Fruit fly (Drosophila melanogaster) whole organism, embryonic: ENCODE measurements around the gene ca.

ENCODE experiments used
- Aef1 ChIP-seq: fragments of 200-800 bp; sonication (Bioruptor generic); IDR thresholded peaks from 3 replicates; pipeline ENCODE4 v1.3.6; 2022; ENCODE audit warnings: missing biosample characterization, missing genetic modification characterization
- CG1024 ChIP-seq: fragments of 200-800 bp; sonication (Bioruptor generic); IDR thresholded peaks from 2 replicates; pipeline ENCODE4 v1.3.6; 2022; ENCODE audit warnings: missing biosample characterization, missing genetic modification characterization
- CG11723 ChIP-seq: fragments of 200-800 bp; sonication (Bioruptor generic); optimal IDR thresholded peaks from 2 replicates; lab custom pipeline; 2017; ENCODE audit warnings: missing biosample characterization, mild to moderate bottlenecking, missing genetic modification characterization
- CG12104 ChIP-seq: fragments of 200-800 bp; sonication (Bioruptor generic); optimal IDR thresholded peaks from 3 replicates; lab custom pipeline; 2016; ENCODE audit warnings: missing biosample characterization, missing genetic modification characterization
- CG12659 ChIP-seq: fragments of 200-800 bp; sonication (Bioruptor generic); optimal IDR thresholded peaks from 3 replicates; lab custom pipeline; 2017; ENCODE audit warnings: mild to moderate bottlenecking, missing biosample characterization, missing genetic modification reagents, missing genetic modification characterization
- CG15696 ChIP-seq: fragments of 200-800 bp; sonication (Bioruptor generic); optimal IDR thresholded peaks from 2 replicates; lab custom pipeline; 2019; ENCODE audit warnings: missing biosample characterization, mild to moderate bottlenecking, missing genetic modification characterization, moderate library complexity
- CG1602 ChIP-seq: fragments of 200-800 bp; sonication (Bioruptor generic); optimal IDR thresholded peaks from 3 replicates; lab custom pipeline; 2016; ENCODE audit warnings: missing biosample characterization, missing genetic modification characterization
- CG16815 ChIP-seq: fragments of 200-800 bp; sonication (Bioruptor generic); optimal IDR thresholded peaks from 3 replicates; lab custom pipeline; 2017; ENCODE audit warnings: missing biosample characterization, mild to moderate bottlenecking, missing genetic modification characterization
- CG18599 ChIP-seq: fragments of 200-800 bp; sonication (Bioruptor generic); optimal IDR thresholded peaks from 3 replicates; lab custom pipeline; 2017; ENCODE audit warnings: missing biosample characterization, missing genetic modification characterization, mild to moderate bottlenecking, moderate library complexity, missing genetic modification reagents
- CG2120 ChIP-seq: fragments of 200-800 bp; sonication (Bioruptor generic); optimal IDR thresholded peaks from 3 replicates; lab custom pipeline; 2016; ENCODE audit warnings: missing biosample characterization, missing genetic modification characterization
- CG2712 ChIP-seq: fragments of 200-800 bp; optimal IDR thresholded peaks from 3 replicates; lab custom pipeline; 2019; ENCODE audit warnings: missing biosample characterization, mild to moderate bottlenecking, missing genetic modification characterization, moderate library complexity
- CG31365 ChIP-seq: fragments of 200-800 bp; sonication (Bioruptor generic); optimal IDR thresholded peaks from 2 replicates; lab custom pipeline; 2018; ENCODE audit warnings: missing biosample characterization, mild to moderate bottlenecking, missing genetic modification characterization
- CG3407 ChIP-seq: fragments of 200-800 bp; sonication (Bioruptor generic); optimal IDR thresholded peaks from 2 replicates; lab custom pipeline; 2018; ENCODE audit warnings: missing biosample characterization, mild to moderate bottlenecking, missing genetic modification characterization
- CG3847 ChIP-seq: fragments of 200-800 bp; sonication (Bioruptor generic); IDR thresholded peaks from 2 replicates; pipeline ENCODE4 v1.3.6; 2022; ENCODE audit warnings: missing biosample characterization, missing genetic modification characterization
- CG3995 ChIP-seq: fragments of 200-800 bp; sonication (Bioruptor generic); optimal IDR thresholded peaks from 3 replicates; lab custom pipeline; 2016; ENCODE audit warnings: missing biosample characterization, missing genetic modification characterization
- CG4424 ChIP-seq: fragments of 200-800 bp; sonication (Bioruptor generic); optimal IDR thresholded peaks from 3 replicates; lab custom pipeline; 2016; ENCODE audit warnings: missing biosample characterization, missing genetic modification characterization
- CG5953 ChIP-seq: fragments of 200-800 bp; sonication (Bioruptor generic); IDR thresholded peaks from 2 replicates; pipeline ENCODE4 v1.3.6; 2022; ENCODE audit warnings: missing biosample characterization, missing genetic modification characterization
- CG9215 ChIP-seq: fragments of 200-800 bp; sonication (Bioruptor generic); IDR thresholded peaks from 2 replicates; pipeline ENCODE4 v1.3.6; 2022; ENCODE audit warnings: missing biosample characterization, missing genetic modification characterization
- CG9727 ChIP-seq: fragments of 200-800 bp; sonication (Bioruptor generic); optimal IDR thresholded peaks from 3 replicates; lab custom pipeline; 2017; ENCODE audit warnings: missing biosample characterization, mild to moderate bottlenecking, missing genetic modification characterization
- Chrac-16 ChIP-seq: fragments of 200-800 bp; sonication (Bioruptor generic); optimal IDR thresholded peaks from 3 replicates; lab custom pipeline; 2016; ENCODE audit warnings: missing biosample characterization, missing genetic modification characterization
- CoRest ChIP-seq: fragments of 200-800 bp; sonication (Bioruptor generic); optimal IDR thresholded peaks from 3 replicates; lab custom pipeline; 2018; ENCODE audit warnings: missing biosample characterization, mild to moderate bottlenecking, missing genetic modification characterization, moderate library complexity
- D ChIP-seq, 2 experiments: fragments of 200-800 bp in 1 of 2; fragments of >200 bp in 1 of 2; sonication (Bioruptor generic) in 1 of 2; optimal IDR thresholded peaks; 2 replicates in 1 of 2; 3 replicates in 1 of 2; lab custom pipeline; 2017; ENCODE audit warnings: mild to moderate bottlenecking in 1 of 2, missing biosample characterization in 1 of 2, missing genetic modification characterization in 1 of 2, missing genetic modification reagents in 1 of 2
- Hr3 ChIP-seq: fragments of 200-800 bp; sonication (Bioruptor generic); optimal IDR thresholded peaks from 3 replicates; lab custom pipeline; 2016; ENCODE audit warnings: missing biosample characterization, missing genetic modification characterization
- Hsf ChIP-seq: fragments of 200-800 bp; sonication (Bioruptor generic); optimal IDR thresholded peaks from 3 replicates; lab custom pipeline; 2016; ENCODE audit warnings: missing biosample characterization, missing genetic modification characterization
- Kr ChIP-seq: fragments of 200-800 bp; sonication (Bioruptor generic); optimal IDR thresholded peaks from 2 replicates; lab custom pipeline; 2017; ENCODE audit warnings: missing biosample characterization, mild to moderate bottlenecking, missing genetic modification characterization
- Max ChIP-seq: fragments of 200-800 bp; sonication (Bioruptor generic); optimal IDR thresholded peaks from 2 replicates; lab custom pipeline; 2016; ENCODE audit warnings: missing biosample characterization, mild to moderate bottlenecking, missing genetic modification characterization
- Med ChIP-seq: fragments of 200-800 bp; sonication (Bioruptor generic); peaks from one replicate; lab custom pipeline; 2016; ENCODE audit warnings: missing biosample characterization, missing genetic modification characterization, mild to moderate bottlenecking, inconsistent platforms, moderate library complexity
- Poxn ChIP-seq: fragments of 200-800 bp; sonication (Bioruptor generic); IDR thresholded peaks from 2 replicates; pipeline ENCODE4 v1.3.6; 2022; ENCODE audit warnings: missing biosample characterization, missing genetic modification characterization
- Rfx ChIP-seq: fragments of 200-800 bp; sonication (Bioruptor generic); IDR thresholded peaks from 2 replicates; pipeline ENCODE4 v1.3.6; 2022; ENCODE audit warnings: missing biosample characterization, missing genetic modification characterization
- Sox102F ChIP-seq: fragments of 200-800 bp; sonication (Bioruptor generic); optimal IDR thresholded peaks from 2 replicates; lab custom pipeline; 2018; ENCODE audit warnings: missing biosample characterization, mild to moderate bottlenecking, missing genetic modification characterization, moderate library complexity
- Sry-δ ChIP-seq: fragments of 200-800 bp; sonication (Bioruptor generic); optimal IDR thresholded peaks from 2 replicates; lab custom pipeline; 2016; ENCODE audit warnings: missing biosample characterization, missing genetic modification characterization
- bcd ChIP-seq: fragments of 200-800 bp; sonication (Bioruptor generic); optimal IDR thresholded peaks from 2 replicates; lab custom pipeline; 2017; ENCODE audit warnings: missing biosample characterization, mild to moderate bottlenecking, missing genetic modification characterization
- chm ChIP-seq: fragments of 200-800 bp; sonication (Bioruptor generic); IDR thresholded peaks from 2 replicates; pipeline ENCODE4 v1.3.6; 2022; ENCODE audit warnings: missing biosample characterization, missing genetic modification characterization
- corto ChIP-seq: fragments of 200-800 bp; sonication (Bioruptor generic); optimal IDR thresholded peaks from 2 replicates; lab custom pipeline; 2016; ENCODE audit warnings: missing biosample characterization, mild to moderate bottlenecking, missing genetic modification characterization, moderate library complexity
- dpn ChIP-seq, 2 experiments: fragments of 200-800 bp; sonication (Bioruptor generic); optimal IDR thresholded peaks; 3 replicates each; lab custom pipeline; 2016; ENCODE audit warnings: missing biosample characterization in 2 of 2, missing genetic modification characterization in 2 of 2
- gem ChIP-seq: fragments of 200-800 bp; sonication (Bioruptor generic); optimal IDR thresholded peaks from 2 replicates; lab custom pipeline; 2019; ENCODE audit warnings: missing biosample characterization, mild to moderate bottlenecking, missing genetic modification characterization, moderate library complexity
- hkb ChIP-seq, 2 experiments: fragments of 200-800 bp in 1 of 2; fragments of >200 bp in 1 of 2; sonication (Bioruptor generic) in 1 of 2; IDR thresholded peaks in 1 of 2; optimal IDR thresholded peaks in 1 of 2; 2 replicates each; pipeline versions ENCODE4 v1.3.6 to Lab custom; 2017 to 2022; ENCODE audit warnings: missing biosample characterization in 1 of 2, missing genetic modification characterization in 1 of 2
- lmd ChIP-seq: fragments of 200-800 bp; sonication (Bioruptor generic); IDR thresholded peaks from 2 replicates; pipeline ENCODE4 v1.3.6; 2022; ENCODE audit warnings: missing biosample characterization, missing genetic modification characterization
- nmo ChIP-seq: fragments of 200-800 bp; sonication (Bioruptor generic); optimal IDR thresholded peaks from 2 replicates; lab custom pipeline; 2018; ENCODE audit warnings: missing biosample characterization, mild to moderate bottlenecking, missing genetic modification characterization, moderate library complexity
- phol ChIP-seq: fragments of 200-800 bp; sonication (Bioruptor generic); optimal IDR thresholded peaks from 3 replicates; lab custom pipeline; 2018; ENCODE audit warnings: missing biosample characterization, mild to moderate bottlenecking, missing genetic modification characterization, moderate library complexity
- pum ChIP-seq: fragments of 200-800 bp; sonication (Bioruptor generic); optimal IDR thresholded peaks from 2 replicates; lab custom pipeline; 2016; ENCODE audit warnings: missing biosample characterization, missing genetic modification characterization
- ro ChIP-seq: fragments of 200-800 bp; sonication (Bioruptor generic); IDR thresholded peaks from 2 replicates; pipeline ENCODE4 v1.3.6; 2022; ENCODE audit warnings: missing biosample characterization, missing genetic modification characterization
- sens ChIP-seq: fragments of 200-800 bp; sonication (Bioruptor generic); peaks from one replicate; lab custom pipeline; 2016; ENCODE audit warnings: missing biosample characterization, missing genetic modification characterization
- sima ChIP-seq: fragments of 200-800 bp; sonication (Bioruptor generic); optimal IDR thresholded peaks from 2 replicates; lab custom pipeline; 2016; ENCODE audit warnings: missing biosample characterization, missing genetic modification characterization
- slbo ChIP-seq: fragments of 200-800 bp; sonication (Bioruptor generic); IDR thresholded peaks from 2 replicates; pipeline ENCODE4 v1.3.6; 2022; ENCODE audit warnings: missing biosample characterization, missing genetic modification characterization
- sna ChIP-seq: fragments of 200-800 bp; sonication (Bioruptor generic); IDR thresholded peaks from 2 replicates; pipeline ENCODE4 v1.3.6; 2022; ENCODE audit warnings: missing biosample characterization, missing genetic modification characterization; ENCODE audit not compliant: partially characterized antibody
- sob ChIP-seq: fragments of 200-800 bp; sonication (Bioruptor generic); IDR thresholded peaks from 2 replicates; pipeline ENCODE4 v1.3.6; 2022; ENCODE audit warnings: missing biosample characterization, missing genetic modification characterization
- sug ChIP-seq: fragments of 200-800 bp; optimal IDR thresholded peaks from 2 replicates; lab custom pipeline; 2019; ENCODE audit warnings: missing biosample characterization, mild to moderate bottlenecking, missing genetic modification characterization, moderate library complexity
- tin ChIP-seq: fragments of 200-800 bp; sonication (Bioruptor generic); optimal IDR thresholded peaks from 3 replicates; lab custom pipeline; 2016; ENCODE audit warnings: missing biosample characterization, missing genetic modification characterization

The ca gene

DNA sequence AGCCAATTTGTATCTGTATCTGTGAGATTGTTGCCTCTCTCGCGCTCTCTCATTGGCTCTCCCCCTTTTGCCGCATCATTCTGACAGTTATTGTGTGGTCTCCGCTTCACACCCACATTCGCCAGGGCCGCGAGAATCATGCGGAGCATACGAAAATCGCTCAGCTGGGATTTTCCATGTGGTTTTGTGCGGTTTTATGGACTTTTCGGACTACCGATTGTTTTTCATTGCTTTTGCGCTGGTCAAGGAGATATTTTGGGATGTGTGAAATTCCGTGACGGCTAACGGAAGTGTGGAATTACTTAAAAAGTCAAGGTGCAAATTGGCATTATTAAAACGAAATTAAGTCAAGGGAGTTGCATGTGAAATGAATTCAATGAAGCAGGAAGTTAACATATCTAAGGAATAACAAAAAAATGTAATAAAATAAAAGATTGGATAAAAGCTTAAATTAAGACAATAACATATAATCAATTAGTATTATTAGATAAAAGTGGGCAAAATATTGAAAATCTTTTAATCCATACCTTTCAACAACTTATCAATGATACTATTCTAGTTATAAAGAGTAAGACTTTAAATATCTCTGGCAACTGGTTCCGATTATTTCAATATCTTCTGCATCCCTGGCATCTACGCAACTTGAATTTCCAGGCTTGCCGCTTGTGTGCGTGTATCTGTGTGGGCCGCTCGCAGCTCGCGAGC lies 34.4 kb upstream of the ca start (continued):
- TF ChIP-seq Poxn (GFP tag; lab: Robert Waterston, UW): no peak
- peak; percentile 13 for TF ChIP-seq CG2120 (GFP tag; lab: Kevin White, UChicago)
- peak; percentile 56; the same call in 1 of the 2 replicates for TF ChIP-seq lmd (GFP tag; lab: Robert Waterston, UW)
- peak; percentile 24 for TF ChIP-seq Hr3
- TF ChIP-seq ro (GFP tag; lab: Robert Waterston, UW): no peak
- peak; percentile 54; the same call in 1 of the 2 replicates for TF ChIP-seq sob
- no peak for TF ChIP-seq Kr (GFP tag; lab: Kevin White, UChicago)
- TF ChIP-seq Chrac-16 (GFP tag; lab: Kevin White, UChicago): peak; percentile 14
- TF ChIP-seq chm (GFP tag; lab: Robert Waterston, UW): no peak
- peak; percentile 8 for TF ChIP-seq Hsf (GFP tag; lab: Kevin White, UChicago)
- TF ChIP-seq Med (GFP tag; lab: Kevin White, UChicago): peak; percentile 24
- no peak for TF ChIP-seq corto (GFP tag; lab: Kevin White, UChicago)
- peak; percentile 32; the same call in 1 of the 2 replicates for TF ChIP-seq CG9215 (GFP tag; lab: Robert Waterston, UW)
- TF ChIP-seq CG1024 (GFP tag; lab: Robert Waterston, UW): no peak
- TF ChIP-seq sens (GFP tag; lab: Kevin White, UChicago): peak; percentile 91
- TF ChIP-seq CG4424 (GFP tag; lab: Kevin White, UChicago): peak; percentile 62
- TF ChIP-seq pum: peak; percentile 3
- TF ChIP-seq CG5953 (GFP tag; lab: Robert Waterston, UW): no peak
- TF ChIP-seq phol (tag; lab: Kevin White, UChicago): peak; percentile 45
- peak; percentile 17 for TF ChIP-seq CG18599 (GFP tag; lab: Kevin White, UChicago)
- TF ChIP-seq Rfx: peak; percentile 71
- TF ChIP-seq CG9727 (GFP tag; lab: Kevin White, UChicago): peak; percentile 69
- peak; percentile 23 for TF ChIP-seq tin (GFP tag; lab: Kevin White, UChicago)
- peak; percentile 5 for TF ChIP-seq Max (GFP tag; lab: Kevin White, UChicago)
- peak in 1 of 2 experiments; percentile 49 for TF ChIP-seq dpn (GFP tag; optimal IDR thresholded peaks at IDR 0.05; lab: Kevin White, UChicago)
- no peak for TF ChIP-seq CG3407 (GFP tag; lab: Kevin White, UChicago)
- peak; percentile 31 for TF ChIP-seq CG15696
- no peak for TF ChIP-seq CG31365 (tag; lab: Kevin White, UChicago)
- peak; percentile 27 for TF ChIP-seq CG2712
- no peak for TF ChIP-seq D (optimal IDR thresholded peaks at IDR 0.05; lab: Kevin White, UChicago)
- peak; percentile 6 for TF ChIP-seq D (GFP tag; optimal IDR thresholded peaks at IDR 0.05; lab: Kevin White, UChicago)
- peak; percentile 30 for TF ChIP-seq CG11723 (GFP tag; lab: Kevin White, UChicago)
- peak; percentile 3 for TF ChIP-seq Sry-δ (GFP tag; lab: Kevin White, UChicago)
- TF ChIP-seq CG3995 (GFP tag; lab: Kevin White, UChicago): peak; percentile 2
- TF ChIP-seq slbo (GFP tag; lab: Robert Waterston, UW): peak; percentile 44
- TF ChIP-seq hkb (optimal IDR thresholded peaks at IDR 0.05; lab: Kevin White, UChicago): no peak
- no peak for TF ChIP-seq hkb (GFP tag; IDR thresholded peaks at IDR 0.05; lab: Robert Waterston, UW)
- TF ChIP-seq Sox102F (GFP tag; lab: Kevin White, UChicago): peak; percentile 5
- TF ChIP-seq sima (GFP tag; lab: Kevin White, UChicago): no peak
- peak; percentile 63 for TF ChIP-seq gem (tag; lab: Kevin White, UChicago)
- TF ChIP-seq sug (tag; lab: Kevin White, UChicago): no peak
- TF ChIP-seq CG3847 (GFP tag; lab: Robert Waterston, UW): 0 out of 2 replicates have a peak, but pooled peaks have one; percentile 19
- 0 out of 3 replicates have a peak, but pooled peaks have one; percentile 11 for TF ChIP-seq Aef1 (GFP tag; lab: Robert Waterston, UW)
- TF ChIP-seq sna (GFP tag; lab: Robert Waterston, UW): no peak
- TF ChIP-seq CG1602: peak; percentile 21
- TF ChIP-seq nmo (GFP tag; lab: Kevin White, UChicago): peak; percentile 36
- peak; percentile 51 for TF ChIP-seq CG12104 (GFP tag; lab: Kevin White, UChicago)
- TF ChIP-seq CoRest (tag; lab: Kevin White, UChicago): peak; percentile 63
- TF ChIP-seq bcd (GFP tag; lab: Kevin White, UChicago): peak; percentile 49
- TF ChIP-seq CG16815 (GFP tag; lab: Kevin White, UChicago): peak; percentile 58
- peak; percentile 24 for TF ChIP-seq CG12659
